Worm (Caenorhabditis elegans): Measurements from ENCODE around the gene Y102A11A.1.

- no peak for TF ChIP-seq sea-1 (GFP tag; conservative IDR thresholded peaks at IDR 0.05)
- TF ChIP-seq B0310.2 (tag; optimal IDR thresholded peaks at IDR 0.05), result no peak
- no peak for TF ChIP-seq ama-1 (optimal IDR thresholded peaks at IDR 0.05)
- TF ChIP-seq flt-1 (GFP tag; IDR thresholded peaks at IDR 0.05), result no peak
- no peak for TF ChIP-seq scrt-1 (GFP tag; IDR thresholded peaks at IDR 0.05)
These were observed 42.5 kb downstream of the Y102A11A.1 start for ce11 chrX:2094094-2094493.
